Worm (Caenorhabditis elegans) whole organism, L4 larva: Measurements from ENCODE around the gene dhs-8.

Experiments used
- F37D6.2 ChIP-seq: sonication (generic microtip); optimal IDR thresholded peaks from 2 replicates; lab custom pipeline; 2016; ENCODE audit warnings: mild to moderate bottlenecking, missing genetic modification characterization, missing compliant biosample characterization
- T20F7.1 ChIP-seq: fragments of 200-800 bp; sonication (Bioruptor generic); optimal IDR thresholded peaks from 2 replicates; lab custom pipeline; 2018; ENCODE audit warnings: mild to moderate bottlenecking, missing genetic modification characterization, missing compliant biosample characterization
- Y105C5A.15 ChIP-seq: fragments of 200-800 bp; sonication (Bioruptor generic); IDR thresholded peaks from 2 replicates; pipeline ENCODE4 v1.3.6; 2022; ENCODE audit warnings: missing genetic modification characterization, missing compliant biosample characterization
- aha-1 ChIP-seq: fragments of 150-350 bp; peaks from one replicate; lab custom pipeline; 2014; ENCODE audit warnings: missing biosample characterization, missing genetic modification characterization
- attf-4 ChIP-seq: sonication (generic microtip); optimal IDR thresholded peaks from 3 replicates; lab custom pipeline; 2017; ENCODE audit warnings: missing biosample characterization, missing genetic modification characterization
- ceh-28 ChIP-seq: fragments of 150-350 bp; optimal IDR thresholded peaks from 2 replicates; lab custom pipeline; 2014; ENCODE audit warnings: missing biosample characterization, missing genetic modification reagents, missing genetic modification characterization
- ceh-82 ChIP-seq: sonication (generic microtip); optimal IDR thresholded peaks from 2 replicates; lab custom pipeline; 2017; ENCODE audit warnings: missing biosample characterization, missing genetic modification characterization
- cey-2 ChIP-seq: sonication (generic microtip); optimal IDR thresholded peaks from 3 replicates; lab custom pipeline; 2017; ENCODE audit warnings: missing genetic modification characterization, mild to moderate bottlenecking, missing compliant biosample characterization, antibody characterized with exemption, borderline replicate concordance; ENCODE audit not compliant: insufficient read depth
- daf-19 ChIP-seq: fragments of 200-800 bp; sonication (Bioruptor generic); conservative IDR thresholded peaks from 2 replicates; pipeline ENCODE4 v1.3.6; 2022; ENCODE audit warnings: missing genetic modification characterization, missing compliant biosample characterization
- daf-8 ChIP-seq: fragments of 200-800 bp; sonication (Bioruptor generic); IDR thresholded peaks from 2 replicates; pipeline ENCODE4 v1.3.6; 2022; ENCODE audit warnings: missing genetic modification characterization, missing compliant biosample characterization
- duxl-1 ChIP-seq: sonication (generic microtip); optimal IDR thresholded peaks from 2 replicates; lab custom pipeline; 2016; ENCODE audit warnings: mild to moderate bottlenecking, missing genetic modification characterization, moderate library complexity, missing compliant biosample characterization; ENCODE audit not compliant: poor library complexity
- dve-1 ChIP-seq: sonication (generic microtip); optimal IDR thresholded peaks from 2 replicates; lab custom pipeline; 2017; ENCODE audit warnings: antibody characterized with exemption, mild to moderate bottlenecking, missing genetic modification characterization, missing compliant biosample characterization; ENCODE audit not compliant: insufficient read depth
- egl-43 ChIP-seq: fragments of 200-800 bp; sonication (Bioruptor generic); IDR thresholded peaks from 2 replicates; pipeline ENCODE4 v1.3.6; 2022; ENCODE audit warnings: missing genetic modification reagents, missing genetic modification characterization, missing compliant biosample characterization
- hif-1 ChIP-seq, 2 experiments: sonication (generic microtip); optimal IDR thresholded peaks; 2 replicates each; lab custom pipeline; 2016 to 2017; ENCODE audit warnings: missing compliant biosample characterization in 2 of 2, missing genetic modification characterization in 2 of 2, missing genetic modification reagents in 2 of 2, missing genotype in 2 of 2, mild to moderate bottlenecking in 1 of 2
- hlh-11 ChIP-seq: fragments of 200-800 bp; sonication (Bioruptor generic); optimal IDR thresholded peaks from 2 replicates; lab custom pipeline; 2018; ENCODE audit warnings: mild to moderate bottlenecking, missing genetic modification characterization, missing compliant biosample characterization
- jun-1 ChIP-seq: fragments of 150-350 bp; optimal IDR thresholded peaks from 2 replicates; lab custom pipeline; 2014; ENCODE audit warnings: missing biosample characterization, missing genetic modification reagents, missing genetic modification characterization
- lin-29 ChIP-seq: fragments of 200-800 bp; sonication (Bioruptor generic); IDR thresholded peaks from 2 replicates; pipeline ENCODE4 v1.3.6; 2022; ENCODE audit warnings: missing genetic modification reagents, missing genetic modification characterization, missing compliant biosample characterization
- lin-38 ChIP-seq: fragments of 200-800 bp; sonication (Bioruptor generic); IDR thresholded peaks from 2 replicates; pipeline ENCODE4 v1.3.6; 2022; ENCODE audit warnings: missing genetic modification reagents, missing genetic modification characterization, missing compliant biosample characterization
- lir-3 ChIP-seq: sonication (generic microtip); optimal IDR thresholded peaks from 2 replicates; lab custom pipeline; 2016; ENCODE audit warnings: mild to moderate bottlenecking, missing genetic modification characterization, missing compliant biosample characterization
- lsy-2 ChIP-seq, 2 experiments: fragments of 150-350 bp in 1 of 2; sonication (generic microtip) in 1 of 2; optimal IDR thresholded peaks; 2 replicates each; lab custom pipeline; 2014 to 2017; ENCODE audit warnings: missing biosample characterization in 2 of 2, missing genetic modification characterization in 2 of 2
- mep-1 ChIP-seq: fragments of 150-350 bp; sonication (generic microtip); optimal IDR thresholded peaks from 3 replicates; lab custom pipeline; 2014; ENCODE audit warnings: missing biosample characterization, missing genetic modification characterization
- nhr-11 ChIP-seq: fragments of 150-350 bp; optimal IDR thresholded peaks from 2 replicates; lab custom pipeline; 2014; ENCODE audit warnings: missing biosample characterization, missing genetic modification characterization
- nhr-111 ChIP-seq: fragments of 200-800 bp; sonication (Bioruptor generic); optimal IDR thresholded peaks from 2 replicates; lab custom pipeline; 2018; ENCODE audit warnings: mild to moderate bottlenecking, missing genetic modification characterization, missing compliant biosample characterization
- nhr-28 ChIP-seq: fragments of 150-350 bp; optimal IDR thresholded peaks from 2 replicates; lab custom pipeline; 2014; ENCODE audit warnings: missing biosample characterization, missing genetic modification characterization
- nhr-41 ChIP-seq: fragments of 200-800 bp; sonication (Bioruptor generic); IDR thresholded peaks from 2 replicates; pipeline ENCODE4 v1.3.6; 2022; ENCODE audit warnings: missing genetic modification reagents, missing genetic modification characterization, missing compliant biosample characterization
- nhr-77 ChIP-seq: fragments of 150-350 bp; optimal IDR thresholded peaks from 2 replicates; lab custom pipeline; 2014; ENCODE audit warnings: missing biosample characterization, missing genetic modification characterization
- pha-4 ChIP-seq, 2 experiments: fragments of 150-350 bp in 1 of 2; fragments of 200-800 bp in 1 of 2; sonication (Bioruptor generic) in 1 of 2; IDR thresholded peaks in 1 of 2; optimal IDR thresholded peaks in 1 of 2; 2 replicates each; pipeline versions ENCODE4 v1.3.6 to Lab custom; 2014 to 2022; ENCODE audit warnings: missing genetic modification characterization in 2 of 2, missing genetic modification reagents in 2 of 2, missing biosample characterization in 1 of 2, missing compliant biosample characterization in 1 of 2
- set-16 ChIP-seq: fragments of 200-800 bp; sonication (Bioruptor generic); IDR thresholded peaks from 2 replicates; pipeline ENCODE4 v1.3.6; 2022; ENCODE audit warnings: missing genetic modification reagents, missing genetic modification characterization, missing compliant biosample characterization
- snpc-4 ChIP-seq: fragments of 150-350 bp; optimal IDR thresholded peaks from 2 replicates; lab custom pipeline; 2014; ENCODE audit warnings: missing biosample characterization, missing genetic modification characterization
- spr-1 ChIP-seq: sonication (generic microtip); optimal IDR thresholded peaks from 2 replicates; lab custom pipeline; 2016; ENCODE audit warnings: mild to moderate bottlenecking, missing genetic modification characterization, missing compliant biosample characterization
- spr-3 ChIP-seq: fragments of 200-800 bp; sonication (Bioruptor generic); optimal IDR thresholded peaks from 2 replicates; lab custom pipeline; 2018; ENCODE audit warnings: mild to moderate bottlenecking, missing genetic modification characterization, missing compliant biosample characterization
- unc-130 ChIP-seq: sonication (generic microtip); optimal IDR thresholded peaks from 2 replicates; lab custom pipeline; 2016; ENCODE audit warnings: missing genetic modification reagents, missing genetic modification characterization, missing compliant biosample characterization
- unc-39 ChIP-seq: sonication (generic microtip); optimal IDR thresholded peaks from 2 replicates; lab custom pipeline; 2017; ENCODE audit warnings: missing biosample characterization, missing genetic modification characterization
- zfp-3 ChIP-seq: fragments of 200-800 bp; sonication (Bioruptor generic); conservative IDR thresholded peaks from 2 replicates; pipeline ENCODE4 v1.3.6; 2022; ENCODE audit warnings: missing genetic modification reagents, missing genetic modification characterization, missing compliant biosample characterization
- zip-11 ChIP-seq: fragments of 200-800 bp; sonication (Bioruptor generic); IDR thresholded peaks from 2 replicates; pipeline ENCODE4 v1.3.6; 2022; ENCODE audit warnings: missing genetic modification characterization, missing compliant biosample characterization
- zip-2 ChIP-seq: fragments of 150-350 bp; optimal IDR thresholded peaks from 2 replicates; lab custom pipeline; 2014; ENCODE audit warnings: missing biosample characterization, missing genetic modification characterization
- ztf-11 ChIP-seq: fragments of 150-350 bp; optimal IDR thresholded peaks from 2 replicates; lab custom pipeline; 2014; ENCODE audit warnings: missing biosample characterization, missing genetic modification characterization

Gene dhs-8

DNA sequence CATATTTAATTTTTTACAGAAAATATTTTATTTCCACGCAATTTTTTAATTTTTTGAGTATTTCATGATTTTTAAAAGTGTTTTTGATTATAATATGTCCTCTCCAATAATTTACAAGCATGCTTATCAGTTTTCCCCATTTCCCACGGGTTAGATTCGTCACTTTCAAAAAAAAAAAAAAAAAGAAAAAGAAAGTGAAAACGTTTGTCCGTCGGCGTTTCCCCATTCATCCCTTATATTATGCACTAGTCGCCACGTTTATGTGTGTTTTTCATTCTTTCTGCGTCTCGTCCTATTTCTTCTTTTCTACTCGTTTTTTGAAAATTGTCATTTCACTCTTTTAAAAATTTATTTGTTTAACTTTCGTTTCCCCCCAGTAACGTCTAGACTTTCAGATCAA is 8.4 kb upstream of the dhs-8 start, which contains the start of gene vnut-1 (continued):
- peak; percentile 59 for TF ChIP-seq dve-1 (tag; lab: Kevin White, UChicago)
- no peak for TF ChIP-seq lin-38
- TF ChIP-seq nhr-77 (tag; lab: Kevin White, UChicago), result peak; percentile 92
- TF ChIP-seq hlh-11 (tag; lab: Kevin White, UChicago), result peak; percentile 32
- TF ChIP-seq duxl-1, result no peak
- no peak for TF ChIP-seq zip-2 (tag; lab: Kevin White, UChicago)
- TF ChIP-seq nhr-41 (GFP tag; lab: Robert Waterston, UW), result no peak
- TF ChIP-seq daf-19 (GFP tag; lab: Robert Waterston, UW), result no peak
- peak; percentile 97 for TF ChIP-seq aha-1
- TF ChIP-seq lin-29 (GFP tag; lab: Robert Waterston, UW), result no peak
- no peak for TF ChIP-seq ceh-28 (tag; lab: Kevin White, UChicago)
- TF ChIP-seq zip-11 (GFP tag; lab: Robert Waterston, UW), result no peak
- TF ChIP-seq unc-130, result no peak
- TF ChIP-seq spr-3 (GFP tag; lab: Kevin White, UChicago), result no peak
- TF ChIP-seq spr-1, result no peak
- peak; percentile 78 for TF ChIP-seq nhr-28 (tag; lab: Kevin White, UChicago)
- no peak for TF ChIP-seq nhr-11
- TF ChIP-seq pha-4 (GFP tag; IDR thresholded peaks at IDR 0.05; lab: Robert Waterston, UW), result no peak
- no peak for TF ChIP-seq pha-4 (tag; optimal IDR thresholded peaks at IDR 0.05; lab: Kevin White, UChicago)
- peak; percentile 68 for TF ChIP-seq cey-2 (tag; lab: Kevin White, UChicago)
- TF ChIP-seq hif-1 (tag; optimal IDR thresholded peaks at IDR 0.05; lab: Kevin White, UChicago), result peak in 1 of 2 experiments; percentile 62
- TF ChIP-seq snpc-4 (tag; lab: Kevin White, UChicago), result no peak
- peak in 1 of 2 experiments; percentile 66 for TF ChIP-seq lsy-2 (tag; optimal IDR thresholded peaks at IDR 0.05; lab: Kevin White, UChicago)
- TF ChIP-seq attf-4 (tag; lab: Kevin White, UChicago), result no peak

ce11 chrII:14492592-14493196 is 5.1 kb upstream of the dhs-8 start:
- TF ChIP-seq ceh-82 (tag; lab: Kevin White, UChicago), result no peak
- TF ChIP-seq ztf-11 (tag; lab: Kevin White, UChicago), result no peak
- TF ChIP-seq F37D6.2 (tag; lab: Kevin White, UChicago), result no peak
- 0 out of 2 replicates have a peak, but pooled peaks have one; percentile 9 for TF ChIP-seq zfp-3 (GFP tag; lab: Robert Waterston, UW)
- TF ChIP-seq mep-1 (tag; lab: Kevin White, UChicago), result peak; percentile 13

DNA sequence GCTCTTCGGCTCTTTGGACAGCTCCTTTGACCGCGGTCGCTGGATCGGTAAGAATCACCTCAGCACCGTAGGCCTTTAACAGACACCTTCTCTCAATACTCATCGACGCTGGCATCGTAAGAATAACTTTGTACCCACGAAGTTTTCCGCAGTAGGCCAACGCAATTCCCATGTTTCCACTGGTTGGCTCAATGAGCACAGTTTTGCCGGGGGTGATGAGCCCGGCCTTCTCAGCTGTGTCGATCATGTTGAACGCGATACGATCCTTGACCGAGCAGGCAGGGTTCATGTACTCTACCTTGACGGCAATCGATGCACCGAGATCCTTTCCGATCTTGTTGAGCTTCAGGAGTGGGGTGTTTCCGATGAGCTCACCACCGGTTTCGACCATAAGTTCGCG is 3.8 kb upstream of the dhs-8 start:
- TF ChIP-seq daf-8 (GFP tag; lab: Robert Waterston, UW) (no peak), unc-39 (tag; lab: Kevin White, UChicago) (no peak), egl-43 (0 out of 2 replicates have a peak, but pooled peaks have one; percentile 8), T20F7.1 (GFP tag; lab: Kevin White, UChicago) (no peak), Y105C5A.15 (GFP tag; lab: Robert Waterston, UW) (no peak), nhr-28 (tag; lab: Kevin White, UChicago) (no peak), jun-1 (tag; lab: Kevin White, UChicago) (no peak), aha-1 (peak; percentile 33), set-16 (peak; percentile 34; the same call in 1 of the 2 replicates)

DNA sequence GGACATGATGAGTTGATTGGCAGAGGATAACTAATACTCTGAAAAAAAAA is 3.6 kb upstream of the dhs-8 start, which contains the start of gene cysl-2:
cysl-2 (minus strand) TSS at position 38 of the 50 bp plus-strand sequence.
- TF ChIP-seq T20F7.1 (GFP tag; lab: Kevin White, UChicago) (no peak), lir-3 (tag; lab: Kevin White, UChicago) (no peak), zfp-3 (GFP tag; lab: Robert Waterston, UW) (peak; percentile 9; the same call in 1 of the 2 replicates), nhr-111 (GFP tag; lab: Kevin White, UChicago) (no peak)
